Worm (Caenorhabditis elegans) whole organism, mixed stage, embryonic: ENCODE data around the gene C44H4.6.

ENCODE experiments used
- M03D4.4 ChIP-seq: sonication (generic microtip); optimal IDR thresholded peaks from 2 replicates; lab custom pipeline; 2017; ENCODE audit warnings: mild to moderate bottlenecking, missing genetic modification characterization, missing compliant biosample characterization
- bed-3 ChIP-seq: fragments of 200-800 bp; sonication (Bioruptor generic); optimal IDR thresholded peaks from 3 replicates; lab custom pipeline; 2018; ENCODE audit warnings: mild to moderate bottlenecking, missing genetic modification characterization, moderate library complexity, missing compliant biosample characterization
- blmp-1 ChIP-seq: fragments of 150-350 bp; optimal IDR thresholded peaks from 2 replicates; lab custom pipeline; 2014; ENCODE audit warnings: missing biosample characterization, missing genetic modification characterization
- ceh-39 ChIP-seq: fragments of 150-350 bp; optimal IDR thresholded peaks from 2 replicates; lab custom pipeline; 2014; ENCODE audit warnings: missing biosample characterization, missing genetic modification characterization
- ceh-43 ChIP-seq: fragments of 200-800 bp; sonication (Bioruptor generic); optimal IDR thresholded peaks from 2 replicates; lab custom pipeline; 2018; ENCODE audit warnings: mild to moderate bottlenecking, missing genetic modification characterization, moderate library complexity, missing compliant biosample characterization
- ceh-83 ChIP-seq: fragments of 200-800 bp; sonication (Bioruptor generic); optimal IDR thresholded peaks from 2 replicates; lab custom pipeline; 2018; ENCODE audit warnings: mild to moderate bottlenecking, missing genetic modification characterization, missing compliant biosample characterization
- ces-1 ChIP-seq: fragments of 150-350 bp; optimal IDR thresholded peaks from 2 replicates; lab custom pipeline; 2014; ENCODE audit warnings: missing biosample characterization, missing genetic modification reagents, missing genetic modification characterization
- drap-1 ChIP-seq: fragments of 200-800 bp; sonication (Bioruptor generic); optimal IDR thresholded peaks from 3 replicates; lab custom pipeline; 2018; ENCODE audit warnings: mild to moderate bottlenecking, missing genetic modification characterization, missing compliant biosample characterization
- elt-1 ChIP-seq: sonication (generic microtip); optimal IDR thresholded peaks from 2 replicates; lab custom pipeline; 2017; ENCODE audit warnings: missing genetic modification characterization, mild to moderate bottlenecking, missing compliant biosample characterization, antibody characterized with exemption, moderate library complexity, borderline replicate concordance; ENCODE audit not compliant: insufficient read depth
- elt-3 ChIP-seq: fragments of 150-350 bp; optimal IDR thresholded peaks from 2 replicates; lab custom pipeline; 2014; ENCODE audit warnings: missing biosample characterization, missing genetic modification characterization
- flh-1 ChIP-seq: fragments of 200-800 bp; sonication (Bioruptor generic); optimal IDR thresholded peaks from 2 replicates; lab custom pipeline; 2018; ENCODE audit warnings: mild to moderate bottlenecking, missing genetic modification characterization, moderate library complexity, missing compliant biosample characterization
- ham-2 ChIP-seq: fragments of 200-800 bp; sonication (Bioruptor generic); optimal IDR thresholded peaks from 2 replicates; lab custom pipeline; 2018; ENCODE audit warnings: mild to moderate bottlenecking, missing genetic modification characterization, missing compliant biosample characterization
- hlh-1 ChIP-seq: fragments of 150-350 bp; optimal IDR thresholded peaks from 2 replicates; lab custom pipeline; 2014; ENCODE audit warnings: missing biosample characterization, missing genetic modification reagents, missing genetic modification characterization
- lin-32 ChIP-seq: fragments of 200-800 bp; sonication (Bioruptor generic); optimal IDR thresholded peaks from 2 replicates; lab custom pipeline; 2018; ENCODE audit warnings: mild to moderate bottlenecking, missing genetic modification characterization, missing compliant biosample characterization
- lsy-2 ChIP-seq: fragments of 150-350 bp; optimal IDR thresholded peaks from 2 replicates; lab custom pipeline; 2014; ENCODE audit warnings: missing biosample characterization, missing genetic modification characterization
- mab-5 ChIP-seq: fragments of 150-350 bp; optimal IDR thresholded peaks from 2 replicates; lab custom pipeline; 2014; ENCODE audit warnings: missing biosample characterization, missing genetic modification characterization
- mep-1 ChIP-seq: fragments of 150-350 bp; optimal IDR thresholded peaks from 2 replicates; lab custom pipeline; 2017; ENCODE audit warnings: missing biosample characterization, missing genetic modification reagents, missing genetic modification characterization, inconsistent platforms
- mls-2 ChIP-seq: sonication (generic microtip); optimal IDR thresholded peaks from 2 replicates; lab custom pipeline; 2016; ENCODE audit warnings: mild to moderate bottlenecking, missing genetic modification characterization, moderate library complexity, missing compliant biosample characterization
- nhr-12 ChIP-seq: fragments of 150-350 bp; optimal IDR thresholded peaks from 2 replicates; lab custom pipeline; 2014; ENCODE audit warnings: missing biosample characterization, missing genetic modification characterization
- nhr-2 ChIP-seq: fragments of 150-350 bp; optimal IDR thresholded peaks from 2 replicates; lab custom pipeline; 2014; ENCODE audit warnings: missing biosample characterization, missing genetic modification characterization
- nhr-237 ChIP-seq: fragments of 150-350 bp; optimal IDR thresholded peaks from 2 replicates; lab custom pipeline; 2014; ENCODE audit warnings: missing biosample characterization, missing genetic modification characterization
- nhr-28 ChIP-seq: fragments of 150-350 bp; optimal IDR thresholded peaks from 2 replicates; lab custom pipeline; 2014; ENCODE audit warnings: missing biosample characterization, missing genetic modification characterization
- nhr-76 ChIP-seq: sonication (generic microtip); optimal IDR thresholded peaks from 2 replicates; lab custom pipeline; 2017; ENCODE audit warnings: missing biosample characterization, missing genetic modification characterization
- pha-4 ChIP-seq: fragments of 150-350 bp; optimal IDR thresholded peaks from 2 replicates; lab custom pipeline; 2018; ENCODE audit warnings: missing biosample characterization, missing genetic modification reagents, missing genetic modification characterization
- sem-2 ChIP-seq: fragments of 200-800 bp; sonication (Bioruptor generic); optimal IDR thresholded peaks from 2 replicates; lab custom pipeline; 2018; ENCODE audit warnings: mild to moderate bottlenecking, missing genetic modification characterization, missing compliant biosample characterization
- snpc-4 ChIP-seq: fragments of 150-350 bp; optimal IDR thresholded peaks from 2 replicates; lab custom pipeline; 2014; ENCODE audit warnings: missing biosample characterization, missing genetic modification characterization
- sptf-1 ChIP-seq: sonication (generic microtip); optimal IDR thresholded peaks from 2 replicates; lab custom pipeline; 2017; ENCODE audit warnings: mild to moderate bottlenecking, missing genetic modification characterization, moderate library complexity, missing compliant biosample characterization
- tbx-8 ChIP-seq: fragments of 200-800 bp; sonication (Bioruptor generic); optimal IDR thresholded peaks from 2 replicates; lab custom pipeline; 2018; ENCODE audit warnings: mild to moderate bottlenecking, missing genetic modification characterization, moderate library complexity, missing compliant biosample characterization
- unc-120 ChIP-seq: sonication (generic microtip); optimal IDR thresholded peaks from 2 replicates; lab custom pipeline; 2017; ENCODE audit warnings: missing genetic modification characterization, missing compliant biosample characterization; ENCODE audit not compliant: poor library complexity, severe bottlenecking
- unc-39 ChIP-seq: fragments of 150-350 bp; optimal IDR thresholded peaks from 2 replicates; lab custom pipeline; 2014; ENCODE audit warnings: missing biosample characterization, missing genetic modification characterization
- unc-62 ChIP-seq: fragments of 150-350 bp; optimal IDR thresholded peaks from 2 replicates; lab custom pipeline; 2014; ENCODE audit warnings: missing biosample characterization, missing genetic modification reagents, missing genetic modification characterization
- zip-8 ChIP-seq: fragments of 150-350 bp; optimal IDR thresholded peaks from 2 replicates; lab custom pipeline; 2014; ENCODE audit warnings: missing biosample characterization, missing genetic modification characterization
- ztf-11 ChIP-seq: fragments of 150-350 bp; optimal IDR thresholded peaks from 2 replicates; lab custom pipeline; 2014; ENCODE audit warnings: missing biosample characterization, missing genetic modification characterization

Gene C44H4.6

ce11 chrX:14636157-14636556, 37.0 kb upstream of the C44H4.6 start, which contains the start of gene F54E4.3:
Gene F54E4.3, minus strand, starts transcription at chrX:14636421.
- no peak for TF ChIP-seq unc-39 (tag; lab: Kevin White, UChicago)
- peak; percentile 41 for TF ChIP-seq unc-62 (GFP tag; lab: Kevin White, UChicago)

ce11 chrX:14633679-14634078, 34.5 kb upstream of the C44H4.6 start:
- TF ChIP-seq ceh-43 (GFP tag; lab: Kevin White, UChicago) = no peak
- TF ChIP-seq ces-1 (GFP tag; lab: Kevin White, UChicago) = peak; percentile 80

- TF ChIP-seq nhr-2 (tag; lab: Kevin White, UChicago) (no peak), ceh-39 (tag; lab: Kevin White, UChicago) (no peak), zip-8 (tag; lab: Kevin White, UChicago) (peak; percentile 34)
Observed at ce11 chrX:14628816-14629215, 29.7 kb upstream of the C44H4.6 start, which contains the start of gene F54E4.2. Gene F54E4.2, minus strand, starts transcription at chrX:14628916.

ce11 chrX:14621207-14621606, 22.1 kb upstream of the C44H4.6 start:
- TF ChIP-seq unc-39 (tag; lab: Kevin White, UChicago) = no peak
- TF ChIP-seq ceh-83 (GFP tag; lab: Kevin White, UChicago) = no peak
- no peak for TF ChIP-seq ceh-39 (tag; lab: Kevin White, UChicago)
- no peak for TF ChIP-seq mls-2
- no peak for TF ChIP-seq nhr-237 (tag; lab: Kevin White, UChicago)
- no peak for TF ChIP-seq bed-3 (GFP tag; lab: Kevin White, UChicago)
- TF ChIP-seq lsy-2 (tag; lab: Kevin White, UChicago) = no peak
- no peak for TF ChIP-seq ceh-43 (GFP tag; lab: Kevin White, UChicago)
- no peak for TF ChIP-seq M03D4.4 (tag; lab: Kevin White, UChicago)
- TF ChIP-seq elt-1 (tag; lab: Kevin White, UChicago) = no peak
- no peak for TF ChIP-seq nhr-28 (tag; lab: Kevin White, UChicago)
- no peak for TF ChIP-seq nhr-76 (tag; lab: Kevin White, UChicago)
- no peak for TF ChIP-seq hlh-1 (tag; lab: Kevin White, UChicago)
- TF ChIP-seq tbx-8 = no peak

- TF ChIP-seq ces-1 (GFP tag; lab: Kevin White, UChicago) = no peak
- no peak for TF ChIP-seq bed-3 (GFP tag; lab: Kevin White, UChicago)
- no peak for TF ChIP-seq elt-1 (tag; lab: Kevin White, UChicago)
- no peak for TF ChIP-seq sem-2 (GFP tag; lab: Kevin White, UChicago)
- no peak for TF ChIP-seq unc-120 (tag; lab: Kevin White, UChicago)
- no peak for TF ChIP-seq snpc-4 (tag; lab: Kevin White, UChicago)
- no peak for TF ChIP-seq mab-5 (tag; lab: Kevin White, UChicago)
- TF ChIP-seq nhr-2 (tag; lab: Kevin White, UChicago) = no peak
- no peak for TF ChIP-seq M03D4.4 (tag; lab: Kevin White, UChicago)
- TF ChIP-seq ceh-43 (GFP tag; lab: Kevin White, UChicago) = no peak
- TF ChIP-seq zip-8 (tag; lab: Kevin White, UChicago) = no peak
- TF ChIP-seq lsy-2 (tag; lab: Kevin White, UChicago) = no peak
- TF ChIP-seq nhr-12 (tag; lab: Kevin White, UChicago) = no peak
- no peak for TF ChIP-seq lin-32 (GFP tag; lab: Kevin White, UChicago)
- no peak for TF ChIP-seq nhr-76 (tag; lab: Kevin White, UChicago)
- no peak for TF ChIP-seq mep-1 (tag; lab: Kevin White, UChicago)
- TF ChIP-seq sptf-1 (tag; lab: Kevin White, UChicago) = no peak
- no peak for TF ChIP-seq tbx-8
- no peak for TF ChIP-seq ztf-11 (tag; lab: Kevin White, UChicago)
Observed at ce11 chrX:14611074-14611473, 11.9 kb upstream of the C44H4.6 start, which contains the start of gene rbc-1. Gene rbc-1, plus strand, starts transcription at chrX:14611374.

ce11 chrX:14610093-14610763, 11.1 kb upstream of the C44H4.6 start:
- TF ChIP-seq elt-1 (tag; lab: Kevin White, UChicago) = no peak
- TF ChIP-seq zip-8 (tag; lab: Kevin White, UChicago) = peak; percentile 83
- TF ChIP-seq flh-1 (GFP tag; lab: Kevin White, UChicago) = no peak
- no peak for TF ChIP-seq mab-5 (tag; lab: Kevin White, UChicago)
- peak; percentile 21 for TF ChIP-seq hlh-1 (tag; lab: Kevin White, UChicago)
- no peak for TF ChIP-seq ceh-43 (GFP tag; lab: Kevin White, UChicago)
- TF ChIP-seq ceh-39 (tag; lab: Kevin White, UChicago) = no peak
- TF ChIP-seq pha-4 (tag; lab: Kevin White, UChicago) = peak; percentile 35
- no peak for TF ChIP-seq ceh-83 (GFP tag; lab: Kevin White, UChicago)
- no peak for TF ChIP-seq blmp-1
- no peak for TF ChIP-seq lin-32 (GFP tag; lab: Kevin White, UChicago)
- TF ChIP-seq elt-3 (tag; lab: Kevin White, UChicago) = no peak
- TF ChIP-seq M03D4.4 (tag; lab: Kevin White, UChicago) = no peak
- no peak for TF ChIP-seq ces-1 (GFP tag; lab: Kevin White, UChicago)
- no peak for TF ChIP-seq nhr-237 (tag; lab: Kevin White, UChicago)
- no peak for TF ChIP-seq nhr-76 (tag; lab: Kevin White, UChicago)
- TF ChIP-seq unc-120 (tag; lab: Kevin White, UChicago) = peak; percentile 61
- no peak for TF ChIP-seq mls-2
- TF ChIP-seq snpc-4 (tag; lab: Kevin White, UChicago) = no peak
- TF ChIP-seq ham-2 (GFP tag; lab: Kevin White, UChicago) = peak; percentile 30
- no peak for TF ChIP-seq drap-1 (GFP tag; lab: Kevin White, UChicago)
- TF ChIP-seq nhr-28 (tag; lab: Kevin White, UChicago) = no peak
- no peak for TF ChIP-seq unc-62 (GFP tag; lab: Kevin White, UChicago)
- TF ChIP-seq sem-2 (GFP tag; lab: Kevin White, UChicago) = no peak
- no peak for TF ChIP-seq ztf-11 (tag; lab: Kevin White, UChicago)
- TF ChIP-seq unc-39 (tag; lab: Kevin White, UChicago) = no peak
- no peak for TF ChIP-seq sptf-1 (tag; lab: Kevin White, UChicago)
